Worm (Caenorhabditis elegans) whole organism, L2 larva: Measurements from ENCODE around the gene rpl-7A.
A peak's percentile ranks its signal among the peaks of the same experiment; 100 is the strongest.

Experiments used
- R02D3.7 ChIP-seq: fragments of 150-350 bp; optimal IDR thresholded peaks from 2 replicates; lab custom pipeline; 2014; ENCODE audit warnings: missing biosample characterization, missing genetic modification characterization
- alr-1 ChIP-seq: fragments of 150-350 bp; optimal IDR thresholded peaks from 2 replicates; lab custom pipeline; 2014; ENCODE audit warnings: missing biosample characterization, missing genetic modification characterization
- ama-1 ChIP-seq: fragments of 150-350 bp; optimal IDR thresholded peaks from 2 replicates; lab custom pipeline; 2018; ENCODE audit warnings: inconsistent platforms
- ceh-16 ChIP-seq: fragments of 150-350 bp; optimal IDR thresholded peaks from 2 replicates; lab custom pipeline; 2014; ENCODE audit warnings: missing biosample characterization, missing genetic modification characterization
- ceh-82 ChIP-seq: fragments of 150-350 bp; optimal IDR thresholded peaks from 2 replicates; lab custom pipeline; 2014; ENCODE audit warnings: missing biosample characterization, missing genetic modification characterization
- crh-2 ChIP-seq: sonication (generic microtip); optimal IDR thresholded peaks from 2 replicates; lab custom pipeline; 2017; ENCODE audit warnings: missing biosample characterization, missing genetic modification characterization
- dmd-4 ChIP-seq: sonication (generic microtip); optimal IDR thresholded peaks from 2 replicates; lab custom pipeline; 2017; ENCODE audit warnings: missing biosample characterization, missing genetic modification characterization
- elt-1 ChIP-seq: fragments of 150-350 bp; optimal IDR thresholded peaks from 2 replicates; lab custom pipeline; 2014; ENCODE audit warnings: missing biosample characterization, missing genetic modification characterization
- elt-3 ChIP-seq: sonication (generic microtip); optimal IDR thresholded peaks from 2 replicates; lab custom pipeline; 2017; ENCODE audit warnings: missing biosample characterization, missing genetic modification characterization
- lin-11 ChIP-seq: fragments of 150-350 bp; sonication (generic microtip); optimal IDR thresholded peaks from 2 replicates; lab custom pipeline; 2014; ENCODE audit warnings: missing biosample characterization, missing genetic modification characterization, inconsistent platforms, mixed read lengths
- lin-13 ChIP-seq: fragments of 150-350 bp; optimal IDR thresholded peaks from 2 replicates; lab custom pipeline; 2014; ENCODE audit warnings: missing biosample characterization, missing genetic modification reagents, missing genetic modification characterization
- lsy-2 ChIP-seq, 2 experiments: fragments of 150-350 bp in 1 of 2; sonication (generic microtip) in 1 of 2; optimal IDR thresholded peaks; 2 replicates each; lab custom pipeline; 2014 to 2017; ENCODE audit warnings: missing biosample characterization in 2 of 2, missing genetic modification characterization in 2 of 2
- mbf-1 ChIP-seq: sonication (generic microtip); optimal IDR thresholded peaks from 2 replicates; lab custom pipeline; 2017; ENCODE audit warnings: missing biosample characterization, missing genetic modification characterization
- mdl-1 ChIP-seq, 2 experiments: fragments of 150-350 bp in 1 of 2; sonication (generic microtip) in 1 of 2; optimal IDR thresholded peaks; 2 replicates each; lab custom pipeline; 2017; ENCODE audit warnings: missing biosample characterization in 2 of 2, missing genetic modification characterization in 2 of 2
- nhr-11 ChIP-seq: fragments of 150-350 bp; optimal IDR thresholded peaks from 2 replicates; lab custom pipeline; 2014; ENCODE audit warnings: missing biosample characterization, missing genetic modification characterization
- nhr-12 ChIP-seq: fragments of 150-350 bp; optimal IDR thresholded peaks from 2 replicates; lab custom pipeline; 2014; ENCODE audit warnings: missing biosample characterization, missing genetic modification characterization
- nhr-129 ChIP-seq: fragments of 150-350 bp; optimal IDR thresholded peaks from 2 replicates; lab custom pipeline; 2014; ENCODE audit warnings: missing biosample characterization, missing genetic modification characterization
- nhr-21 ChIP-seq: fragments of 150-350 bp; optimal IDR thresholded peaks from 2 replicates; lab custom pipeline; 2014; ENCODE audit warnings: missing biosample characterization, missing genetic modification characterization
- nhr-23 ChIP-seq: fragments of 150-350 bp; optimal IDR thresholded peaks from 2 replicates; lab custom pipeline; 2014; ENCODE audit warnings: missing biosample characterization, missing genetic modification reagents, missing genetic modification characterization
- nhr-237 ChIP-seq: fragments of 150-350 bp; optimal IDR thresholded peaks from 2 replicates; lab custom pipeline; 2014; ENCODE audit warnings: missing biosample characterization, missing genetic modification characterization
- nhr-25 ChIP-seq: fragments of 150-350 bp; sonication (generic microtip); optimal IDR thresholded peaks from 3 replicates; lab custom pipeline; 2014; ENCODE audit warnings: missing biosample characterization, missing genetic modification characterization
- nhr-77 ChIP-seq: fragments of 150-350 bp; optimal IDR thresholded peaks from 2 replicates; lab custom pipeline; 2014; ENCODE audit warnings: missing biosample characterization, missing genetic modification characterization
- peb-1 ChIP-seq: fragments of 150-350 bp; optimal IDR thresholded peaks from 2 replicates; lab custom pipeline; 2014; ENCODE audit warnings: missing biosample characterization, missing genetic modification characterization
- sem-4 ChIP-seq: fragments of 150-350 bp; optimal IDR thresholded peaks from 2 replicates; lab custom pipeline; 2014; ENCODE audit warnings: missing biosample characterization, missing genetic modification reagents, missing genetic modification characterization
- sma-9 ChIP-seq, 2 experiments: fragments of 150-350 bp in 1 of 2; sonication (generic microtip) in 1 of 2; optimal IDR thresholded peaks; 2 replicates each; lab custom pipeline; 2014 to 2016; ENCODE audit warnings: missing genetic modification characterization in 2 of 2, mild to moderate bottlenecking in 1 of 2, missing biosample characterization in 1 of 2, missing compliant biosample characterization in 1 of 2, missing genetic modification reagents in 1 of 2, moderate library complexity in 1 of 2
- snpc-4 ChIP-seq: fragments of 150-350 bp; optimal IDR thresholded peaks from 2 replicates; lab custom pipeline; 2014; ENCODE audit warnings: missing biosample characterization, missing genetic modification characterization
- unc-39 ChIP-seq: fragments of 150-350 bp; optimal IDR thresholded peaks from 2 replicates; lab custom pipeline; 2014; ENCODE audit warnings: missing biosample characterization, missing genetic modification characterization
- unc-55 ChIP-seq: fragments of 150-350 bp; sonication (generic microtip); optimal IDR thresholded peaks from 3 replicates; lab custom pipeline; 2014; ENCODE audit warnings: missing biosample characterization, missing genetic modification reagents, missing genetic modification characterization
- zag-1 ChIP-seq: fragments of 150-350 bp; optimal IDR thresholded peaks from 2 replicates; lab custom pipeline; 2014; ENCODE audit warnings: missing biosample characterization, missing genetic modification characterization
- ztf-1 ChIP-seq: fragments of 200-800 bp; sonication (Bioruptor generic); conservative IDR thresholded peaks from 2 replicates; pipeline ENCODE4 v1.3.6; 2022; ENCODE audit warnings: missing genetic modification characterization, missing compliant biosample characterization
- ztf-4 ChIP-seq: fragments of 150-350 bp; optimal IDR thresholded peaks from 2 replicates; lab custom pipeline; 2014; ENCODE audit warnings: missing biosample characterization, missing genetic modification characterization

rpl-7A gene

ce11 chrIV:4437825-4438224 lies 47.4 kb upstream of the rpl-7A start:
- TF ChIP-seq elt-1 (tag; lab: Kevin White, UChicago) (peak; percentile 51), sma-9 (GFP tag; optimal IDR thresholded peaks at IDR 0.05; lab: Kevin White, UChicago) (peak; percentile 45), sma-9 (tag; optimal IDR thresholded peaks at IDR 0.05; lab: Kevin White, UChicago) (no peak), snpc-4 (tag; lab: Kevin White, UChicago) (no peak)

ce11 chrIV:4434441-4435084 lies 44.2 kb upstream of the rpl-7A start, which contains the start of the genes R08C7.8 and R08C7.4:
Gene R08C7.8, minus strand, starts transcription at chrIV:4434541.
Gene R08C7.4, plus strand, starts transcription at chrIV:4435034.
- TF ChIP-seq R02D3.7 (tag; lab: Kevin White, UChicago) (no peak), nhr-11 (tag; lab: Kevin White, UChicago) (no peak), alr-1 (tag; lab: Kevin White, UChicago) (no peak), dmd-4 (tag; lab: Kevin White, UChicago) (no peak), lin-11 (tag; lab: Kevin White, UChicago) (no peak), zag-1 (tag; lab: Kevin White, UChicago) (no peak), nhr-129 (tag; lab: Kevin White, UChicago) (no peak), ztf-4 (tag; lab: Kevin White, UChicago) (no peak), nhr-237 (tag; lab: Kevin White, UChicago) (no peak), nhr-21 (tag; lab: Kevin White, UChicago) (no peak), elt-3 (tag; lab: Kevin White, UChicago) (no peak)

- TF ChIP-seq ama-1: no peak
- no peak for TF ChIP-seq lsy-2 (tag; optimal IDR thresholded peaks at IDR 0.05; lab: Kevin White, UChicago)
- TF ChIP-seq nhr-77 (tag; lab: Kevin White, UChicago): no peak
- no peak for TF ChIP-seq lin-13 (GFP tag; lab: Kevin White, UChicago)
- TF ChIP-seq sem-4 (tag; lab: Kevin White, UChicago): no peak
- TF ChIP-seq snpc-4 (tag; lab: Kevin White, UChicago): no peak
- TF ChIP-seq ceh-82: no peak
- TF ChIP-seq peb-1: no peak
- no peak for TF ChIP-seq mdl-1 (tag; optimal IDR thresholded peaks at IDR 0.05; lab: Kevin White, UChicago)
- no peak for TF ChIP-seq nhr-237 (tag; lab: Kevin White, UChicago)
- no peak for TF ChIP-seq unc-55 (GFP tag; lab: Kevin White, UChicago)
- TF ChIP-seq nhr-12 (tag; lab: Kevin White, UChicago): no peak
- TF ChIP-seq ceh-16: no peak
- TF ChIP-seq unc-39 (tag; lab: Kevin White, UChicago): no peak
- no peak for TF ChIP-seq ztf-1 (GFP tag; lab: Robert Waterston, UW)
Observed at ce11 chrIV:4429901-4430300, 39.5 kb upstream of the rpl-7A start, which contains the start of the genes str-185 and R08C7.5. Gene str-185, minus strand, starts transcription at chrIV:4430001. Gene R08C7.5, plus strand, starts transcription at chrIV:4430229.

ce11 chrIV:4423885-4424284 lies 33.5 kb upstream of the rpl-7A start:
- TF ChIP-seq nhr-25 (tag; lab: Kevin White, UChicago) (no peak), nhr-129 (tag; lab: Kevin White, UChicago) (no peak), nhr-12 (tag; lab: Kevin White, UChicago) (no peak), mbf-1 (tag; lab: Kevin White, UChicago) (no peak), sma-9 (GFP tag; optimal IDR thresholded peaks at IDR 0.05; lab: Kevin White, UChicago) (no peak), sma-9 (tag; optimal IDR thresholded peaks at IDR 0.05; lab: Kevin White, UChicago) (no peak), sem-4 (tag; lab: Kevin White, UChicago) (no peak), unc-39 (tag; lab: Kevin White, UChicago) (no peak), lin-11 (tag; lab: Kevin White, UChicago) (no peak), elt-1 (tag; lab: Kevin White, UChicago) (no peak), ama-1 (no peak), elt-3 (tag; lab: Kevin White, UChicago) (no peak), lin-13 (GFP tag; lab: Kevin White, UChicago) (no peak), nhr-23 (tag; lab: Kevin White, UChicago) (no peak)
- TF ChIP-seq, all 48 proteins: peak for 0

ce11 chrIV:4423026-4423425 lies 32.6 kb upstream of the rpl-7A start:
- TF ChIP-seq ztf-1 (GFP tag; lab: Robert Waterston, UW) (no peak), sma-9 (GFP tag; optimal IDR thresholded peaks at IDR 0.05; lab: Kevin White, UChicago) (no peak), sma-9 (tag; optimal IDR thresholded peaks at IDR 0.05; lab: Kevin White, UChicago) (no peak), ama-1 (no peak), lin-11 (tag; lab: Kevin White, UChicago) (no peak), ztf-4 (tag; lab: Kevin White, UChicago) (no peak), nhr-11 (tag; lab: Kevin White, UChicago) (no peak), crh-2 (tag; lab: Kevin White, UChicago) (no peak)
